Fruit fly (Drosophila melanogaster) whole organism, embryonic: ENCODE results near the gene sowi.

Source experiments
- B-H2 ChIP-seq: fragments of 200-800 bp; sonication (Bioruptor generic); optimal IDR thresholded peaks from 2 replicates; lab custom pipeline; 2018; ENCODE audit warnings: missing biosample characterization, mild to moderate bottlenecking, missing genetic modification characterization
- Blimp-1 ChIP-seq: fragments of 200-800 bp; sonication (Bioruptor generic); optimal IDR thresholded peaks from 3 replicates; lab custom pipeline; 2018; ENCODE audit warnings: missing biosample characterization, missing genetic modification characterization, mild to moderate bottlenecking, moderate library complexity, missing genetic modification reagents
- CG10274 ChIP-seq: fragments of 200-800 bp; sonication (Bioruptor generic); optimal IDR thresholded peaks from 3 replicates; lab custom pipeline; 2017; ENCODE audit warnings: missing biosample characterization, mild to moderate bottlenecking, missing genetic modification characterization
- CG3163 ChIP-seq: fragments of 200-800 bp; sonication (Bioruptor generic); optimal IDR thresholded peaks from 3 replicates; lab custom pipeline; 2016; ENCODE audit warnings: missing biosample characterization, missing genetic modification characterization
- CG3995 ChIP-seq: fragments of 200-800 bp; sonication (Bioruptor generic); optimal IDR thresholded peaks from 3 replicates; lab custom pipeline; 2016; ENCODE audit warnings: missing biosample characterization, missing genetic modification characterization
- CG4328 ChIP-seq: fragments of 200-800 bp; sonication (Bioruptor generic); optimal IDR thresholded peaks from 3 replicates; lab custom pipeline; 2017; ENCODE audit warnings: missing biosample characterization, missing genetic modification reagents, missing genetic modification characterization
- CG4617 ChIP-seq: fragments of 200-800 bp; sonication (Bioruptor generic); optimal IDR thresholded peaks from 3 replicates; lab custom pipeline; 2016; ENCODE audit warnings: missing biosample characterization, missing genetic modification characterization, borderline replicate concordance
- CG6272 ChIP-seq: fragments of 200-800 bp; sonication (Bioruptor generic); IDR thresholded peaks from 2 replicates; pipeline ENCODE4 v1.3.6; 2022; ENCODE audit warnings: missing biosample characterization, missing genetic modification characterization
- CG6765 ChIP-seq: fragments of 200-800 bp; sonication (Bioruptor generic); optimal IDR thresholded peaks from 3 replicates; lab custom pipeline; 2017; ENCODE audit warnings: missing biosample characterization, mild to moderate bottlenecking, missing genetic modification characterization
- CG9437 ChIP-seq: fragments of 200-800 bp; sonication (Bioruptor generic); optimal IDR thresholded peaks from 2 replicates; lab custom pipeline; 2018; ENCODE audit warnings: missing biosample characterization, mild to moderate bottlenecking, missing genetic modification characterization
- D19A ChIP-seq: fragments of 200-800 bp; optimal IDR thresholded peaks from 3 replicates; lab custom pipeline; 2019; ENCODE audit warnings: missing biosample characterization, mild to moderate bottlenecking, missing genetic modification characterization, moderate library complexity
- Deaf1 ChIP-seq: fragments of 200-800 bp; optimal IDR thresholded peaks from 3 replicates; lab custom pipeline; 2019; ENCODE audit warnings: missing biosample characterization, mild to moderate bottlenecking, missing genetic modification characterization, moderate library complexity
- Dek ChIP-seq: fragments of 200-800 bp; sonication (Bioruptor generic); optimal IDR thresholded peaks from 3 replicates; lab custom pipeline; 2019; ENCODE audit warnings: missing biosample characterization, mild to moderate bottlenecking, missing genetic modification characterization, moderate library complexity
- Dip2 ChIP-seq: fragments of 200-800 bp; sonication (Bioruptor generic); IDR thresholded peaks from 2 replicates; pipeline ENCODE4 v1.3.6; 2022; ENCODE audit warnings: missing biosample characterization, missing genetic modification characterization
- Ets65A ChIP-seq: fragments of 200-800 bp; sonication (Bioruptor generic); peaks from one replicate; lab custom pipeline; 2016; ENCODE audit warnings: missing biosample characterization, missing genetic modification characterization
- Hey ChIP-seq: fragments of 200-800 bp; sonication (Bioruptor generic); optimal IDR thresholded peaks from 3 replicates; lab custom pipeline; 2018; ENCODE audit warnings: missing biosample characterization, mild to moderate bottlenecking, missing genetic modification characterization
- Hsf ChIP-seq: fragments of 200-800 bp; sonication (Bioruptor generic); optimal IDR thresholded peaks from 3 replicates; lab custom pipeline; 2016; ENCODE audit warnings: missing biosample characterization, missing genetic modification characterization
- Jarid2 ChIP-seq: fragments of 200-800 bp; sonication (Bioruptor generic); optimal IDR thresholded peaks from 3 replicates; lab custom pipeline; 2017; ENCODE audit warnings: mild to moderate bottlenecking, missing biosample characterization, missing genetic modification reagents, missing genetic modification characterization
- Lim3 ChIP-seq: fragments of 200-800 bp; sonication (Bioruptor generic); IDR thresholded peaks from 2 replicates; pipeline ENCODE4 v1.3.6; 2022; ENCODE audit warnings: missing biosample characterization, missing genetic modification characterization
- MBD-R2 ChIP-seq: fragments of 200-800 bp; sonication (Bioruptor generic); IDR thresholded peaks from 2 replicates; pipeline ENCODE4 v1.3.6; 2022; ENCODE audit warnings: missing biosample characterization, missing genetic modification characterization
- Nf-YA ChIP-seq: fragments of 200-800 bp; sonication (Bioruptor generic); IDR thresholded peaks from 2 replicates; pipeline ENCODE4 v1.3.6; 2022; ENCODE audit warnings: missing biosample characterization, missing genetic modification characterization
- PHDP ChIP-seq: fragments of 200-800 bp; sonication (Bioruptor generic); optimal IDR thresholded peaks from 3 replicates; lab custom pipeline; 2018; ENCODE audit warnings: missing biosample characterization, mild to moderate bottlenecking, missing genetic modification characterization, moderate library complexity
- Ravus ChIP-seq: fragments of 200-800 bp; sonication (Bioruptor generic); IDR thresholded peaks from 2 replicates; pipeline ENCODE4 v1.3.6; 2022; ENCODE audit warnings: missing biosample characterization, missing genetic modification characterization
- Trl ChIP-seq, 3 experiments: fragments of >200 bp in 2 of 3; fragments of 200-800 bp in 1 of 3; sonication (Bioruptor generic) in 1 of 3; optimal IDR thresholded peaks; 2 replicates in 1 of 3; 3 replicates in 2 of 3; lab custom pipeline; 2016 to 2017; ENCODE audit warnings: missing biosample characterization in 1 of 3, missing genetic modification characterization in 1 of 3
- abd-A ChIP-seq: fragments of 200-800 bp; sonication (Bioruptor generic); optimal IDR thresholded peaks from 3 replicates; lab custom pipeline; 2019; ENCODE audit warnings: missing biosample characterization, mild to moderate bottlenecking, missing genetic modification characterization, moderate library complexity
- ap ChIP-seq: fragments of 200-800 bp; sonication (Bioruptor generic); IDR thresholded peaks from 2 replicates; pipeline ENCODE4 v1.3.6; 2022; ENCODE audit warnings: missing biosample characterization, missing genetic modification characterization
- bcd ChIP-seq: fragments of 200-800 bp; sonication (Bioruptor generic); optimal IDR thresholded peaks from 2 replicates; lab custom pipeline; 2017; ENCODE audit warnings: missing biosample characterization, mild to moderate bottlenecking, missing genetic modification characterization
- chinmo ChIP-seq: fragments of 200-800 bp; sonication (Bioruptor generic); IDR thresholded peaks from 4 replicates; pipeline ENCODE4 v1.3.6; 2022; ENCODE audit warnings: missing biosample characterization, missing genetic modification characterization; ENCODE audit not compliant: partially characterized antibody
- ewg ChIP-seq: fragments of 200-800 bp; sonication (Bioruptor generic); optimal IDR thresholded peaks from 3 replicates; lab custom pipeline; 2017; ENCODE audit warnings: mild to moderate bottlenecking, missing biosample characterization, missing genetic modification reagents, missing genetic modification characterization
- fru ChIP-seq: fragments of >200 bp; optimal IDR thresholded peaks from 2 replicates; lab custom pipeline; 2017
- gcm2 ChIP-seq: fragments of 200-800 bp; sonication (Bioruptor generic); optimal IDR thresholded peaks from 2 replicates; lab custom pipeline; 2016; ENCODE audit warnings: missing biosample characterization, missing genetic modification characterization
- gsb ChIP-seq: fragments of 200-800 bp; sonication (Bioruptor generic); IDR thresholded peaks from 2 replicates; pipeline ENCODE4 v1.3.6; 2022; ENCODE audit warnings: missing biosample characterization, missing genetic modification characterization
- gt ChIP-seq: fragments of 200-800 bp; sonication (Bioruptor generic); IDR thresholded peaks from 2 replicates; pipeline ENCODE4 v1.3.6; 2022; ENCODE audit warnings: missing biosample characterization, missing genetic modification characterization
- nmo ChIP-seq: fragments of 200-800 bp; sonication (Bioruptor generic); optimal IDR thresholded peaks from 2 replicates; lab custom pipeline; 2018; ENCODE audit warnings: missing biosample characterization, mild to moderate bottlenecking, missing genetic modification characterization, moderate library complexity
- sisA ChIP-seq: fragments of 200-800 bp; sonication (Bioruptor generic); IDR thresholded peaks from 2 replicates; pipeline ENCODE4 v1.3.6; 2022; ENCODE audit warnings: missing biosample characterization, missing genetic modification characterization
- stc ChIP-seq: fragments of 200-800 bp; sonication (Bioruptor generic); IDR thresholded peaks from 2 replicates; pipeline ENCODE4 v1.3.6; 2022; ENCODE audit warnings: missing biosample characterization, missing genetic modification characterization
- tup ChIP-seq: fragments of 200-800 bp; sonication (Bioruptor generic); optimal IDR thresholded peaks from 2 replicates; lab custom pipeline; 2016; ENCODE audit warnings: missing biosample characterization, mild to moderate bottlenecking, missing genetic modification characterization, moderate library complexity

sowi gene

dm6 chr3R:6597922-6598321 lies 29.8 kb downstream of the sowi start, which contains the start of gene CG1138 (continued):
- no peak for TF ChIP-seq gsb (GFP tag; lab: Robert Waterston, UW)

DNA sequence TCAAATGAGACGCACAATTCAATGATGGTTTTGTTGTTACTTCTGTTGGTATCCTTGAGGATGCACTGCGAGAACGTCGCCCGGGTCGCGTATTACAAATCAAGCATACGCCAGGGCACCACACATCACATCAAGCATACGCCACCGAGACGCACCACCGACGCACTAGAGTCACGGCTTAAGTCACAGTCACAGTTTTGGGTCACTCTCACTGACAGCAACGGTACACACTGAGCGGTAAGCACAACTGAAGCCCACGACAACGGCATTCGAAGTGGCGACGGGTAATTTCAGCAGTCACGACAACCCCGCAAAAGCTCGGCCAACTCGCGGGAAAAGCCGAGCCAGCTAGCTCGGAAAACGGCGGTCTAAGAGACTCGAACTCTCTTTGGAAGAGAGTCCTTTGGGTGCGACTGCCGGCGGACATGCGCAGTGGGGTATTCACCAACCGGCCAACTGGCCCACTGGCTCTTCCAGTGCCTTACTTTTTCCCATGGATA lies 34.6 kb downstream of the sowi start, which contains the start of gene dpr11:
Gene dpr11, minus strand, starts transcription at position 263 of the 500 bp plus-strand sequence.
- TF ChIP-seq CG4617 (GFP tag; lab: Kevin White, UChicago) (no peak), CG4328 (no peak), chinmo (GFP tag; lab: Robert Waterston, UW) (0 out of 4 replicates have a peak, but pooled peaks have one; percentile 19), bcd (no peak), abd-A (tag; lab: Kevin White, UChicago) (peak; percentile 41), sisA (no peak), Trl (optimal IDR thresholded peaks at IDR 0.05; lab: Kevin White, UChicago) (peak; percentile 3 to 31), Trl (GFP tag; optimal IDR thresholded peaks at IDR 0.05; lab: Kevin White, UChicago) (no peak), B-H2 (GFP tag; lab: Kevin White, UChicago) (no peak), Hey (no peak), CG9437 (GFP tag; lab: Kevin White, UChicago) (no peak), Deaf1 (peak; percentile 92), Blimp-1 (GFP tag; lab: Kevin White, UChicago) (no peak), ewg (GFP tag; lab: Kevin White, UChicago) (peak; percentile 60), CG3163 (peak; percentile 81), tup (no peak), Hsf (GFP tag; lab: Kevin White, UChicago) (no peak), stc (GFP tag; lab: Robert Waterston, UW) (no peak), D19A (tag; lab: Kevin White, UChicago) (no peak), Nf-YA (GFP tag; lab: Robert Waterston, UW) (no peak), Ets65A (GFP tag; lab: Kevin White, UChicago) (peak; percentile 14), Jarid2 (GFP tag; lab: Kevin White, UChicago) (peak; percentile 76), Dip2 (GFP tag; lab: Robert Waterston, UW) (no peak), CG6272 (GFP tag; lab: Robert Waterston, UW) (no peak), CG3995 (peak; percentile 94), Ravus (GFP tag; lab: Robert Waterston, UW) (no peak), gt (GFP tag; lab: Robert Waterston, UW) (no peak), CG6765 (GFP tag; lab: Kevin White, UChicago) (no peak), Dek (tag; lab: Kevin White, UChicago) (no peak)
- TF ChIP-seq, all 482 proteins: peak for 9

- TF ChIP-seq fru (lab: Kevin White, UChicago) (no peak), ap (GFP tag; lab: Robert Waterston, UW) (no peak), CG10274 (GFP tag; lab: Kevin White, UChicago) (no peak), nmo (GFP tag; lab: Kevin White, UChicago) (no peak), PHDP (tag; lab: Kevin White, UChicago) (no peak), MBD-R2 (GFP tag; lab: Robert Waterston, UW) (no peak), gcm2 (GFP tag; lab: Kevin White, UChicago) (no peak), Lim3 (GFP tag; lab: Robert Waterston, UW) (no peak)
Measured at dm6 chr3R:6580484-6580883, 47.2 kb downstream of the sowi start, which contains the start of gene CG2336. CG2336 (plus strand) TSS chr3R:6580784.
